Worm (Caenorhabditis elegans) whole organism, L2 larva: ENCODE data around the gene arl-5.

Experiments
- C34F6.9 ChIP-seq: fragments of 150-350 bp; optimal IDR thresholded peaks from 2 replicates; lab custom pipeline; 2014; ENCODE audit warnings: missing biosample characterization, missing genetic modification characterization
- Y55F3AM.14 ChIP-seq: fragments of 200-800 bp; sonication (Bioruptor generic); optimal IDR thresholded peaks from 2 replicates; lab custom pipeline; 2018; ENCODE audit warnings: mild to moderate bottlenecking, missing genetic modification characterization, missing compliant biosample characterization
- ceh-82 ChIP-seq: fragments of 150-350 bp; optimal IDR thresholded peaks from 2 replicates; lab custom pipeline; 2014; ENCODE audit warnings: missing biosample characterization, missing genetic modification characterization
- lin-39 ChIP-seq: fragments of 150-350 bp; optimal IDR thresholded peaks from 2 replicates; lab custom pipeline; 2014; ENCODE audit warnings: missing biosample characterization, missing genetic modification reagents, missing genetic modification characterization
- lsy-2 ChIP-seq, 2 experiments: fragments of 150-350 bp in 1 of 2; sonication (generic microtip) in 1 of 2; optimal IDR thresholded peaks; 2 replicates each; lab custom pipeline; 2014 to 2017; ENCODE audit warnings: missing biosample characterization in 2 of 2, missing genetic modification characterization in 2 of 2
- mdl-1 ChIP-seq, 2 experiments: fragments of 150-350 bp in 1 of 2; sonication (generic microtip) in 1 of 2; optimal IDR thresholded peaks; 2 replicates each; lab custom pipeline; 2017; ENCODE audit warnings: missing biosample characterization in 2 of 2, missing genetic modification characterization in 2 of 2
- nhr-10 ChIP-seq: sonication (generic microtip); optimal IDR thresholded peaks from 2 replicates; lab custom pipeline; 2017; ENCODE audit warnings: missing biosample characterization, missing genetic modification characterization
- nhr-23 ChIP-seq: fragments of 150-350 bp; optimal IDR thresholded peaks from 2 replicates; lab custom pipeline; 2014; ENCODE audit warnings: missing biosample characterization, missing genetic modification reagents, missing genetic modification characterization
- nhr-77 ChIP-seq: fragments of 150-350 bp; optimal IDR thresholded peaks from 2 replicates; lab custom pipeline; 2014; ENCODE audit warnings: missing biosample characterization, missing genetic modification characterization
- unc-39 ChIP-seq: fragments of 150-350 bp; optimal IDR thresholded peaks from 2 replicates; lab custom pipeline; 2014; ENCODE audit warnings: missing biosample characterization, missing genetic modification characterization
- unc-55 ChIP-seq: fragments of 150-350 bp; sonication (generic microtip); optimal IDR thresholded peaks from 3 replicates; lab custom pipeline; 2014; ENCODE audit warnings: missing biosample characterization, missing genetic modification reagents, missing genetic modification characterization
- unc-62 ChIP-seq: fragments of 150-350 bp; optimal IDR thresholded peaks from 2 replicates; lab custom pipeline; 2014; ENCODE audit warnings: missing biosample characterization, missing genetic modification reagents, missing genetic modification characterization
- zag-1 ChIP-seq: fragments of 150-350 bp; optimal IDR thresholded peaks from 2 replicates; lab custom pipeline; 2014; ENCODE audit warnings: missing biosample characterization, missing genetic modification characterization
- ztf-11 ChIP-seq: sonication (generic microtip); optimal IDR thresholded peaks from 2 replicates; lab custom pipeline; 2017; ENCODE audit warnings: missing biosample characterization, missing genetic modification characterization

DNA sequence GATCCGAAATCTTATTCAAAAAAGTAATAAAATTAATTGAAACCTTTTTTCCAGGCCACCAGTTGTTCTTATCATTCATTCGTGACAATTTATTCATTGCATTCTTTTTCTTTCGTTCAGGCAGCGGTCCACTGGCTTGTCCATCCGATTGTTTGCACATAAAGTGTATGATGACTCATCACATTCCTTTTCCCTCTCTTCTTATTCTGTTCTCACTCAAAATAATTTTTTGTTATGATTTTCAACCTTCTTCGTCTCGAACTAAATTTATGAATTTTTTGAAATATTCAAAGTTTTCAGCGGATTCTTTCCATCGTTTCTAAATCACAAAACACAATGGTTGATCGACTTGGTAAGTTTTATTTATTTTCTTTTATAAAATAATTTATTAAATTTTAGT is 7.5 kb downstream of the arl-5 start, which contains the start of gene ZK632.12:
- TF ChIP-seq nhr-10 (tag; lab: Kevin White, UChicago) (no peak), nhr-77 (no peak), unc-39 (tag; lab: Kevin White, UChicago) (no peak), zag-1 (tag; lab: Kevin White, UChicago) (no peak), unc-62 (GFP tag; lab: Kevin White, UChicago) (no peak), unc-55 (GFP tag; lab: Kevin White, UChicago) (no peak), nhr-23 (tag; lab: Kevin White, UChicago) (no peak), ztf-11 (no peak), Y55F3AM.14 (GFP tag; lab: Kevin White, UChicago) (no peak), C34F6.9 (tag; lab: Kevin White, UChicago) (no peak), lin-39 (tag; lab: Kevin White, UChicago) (no peak), ceh-82 (no peak), lsy-2 (tag; optimal IDR thresholded peaks at IDR 0.05; lab: Kevin White, UChicago) (no peak), mdl-1 (tag; optimal IDR thresholded peaks at IDR 0.05; lab: Kevin White, UChicago) (no peak)
